Worm (Caenorhabditis elegans): ENCODE data around the gene W03C9.1.

The W03C9.1 gene

DNA sequence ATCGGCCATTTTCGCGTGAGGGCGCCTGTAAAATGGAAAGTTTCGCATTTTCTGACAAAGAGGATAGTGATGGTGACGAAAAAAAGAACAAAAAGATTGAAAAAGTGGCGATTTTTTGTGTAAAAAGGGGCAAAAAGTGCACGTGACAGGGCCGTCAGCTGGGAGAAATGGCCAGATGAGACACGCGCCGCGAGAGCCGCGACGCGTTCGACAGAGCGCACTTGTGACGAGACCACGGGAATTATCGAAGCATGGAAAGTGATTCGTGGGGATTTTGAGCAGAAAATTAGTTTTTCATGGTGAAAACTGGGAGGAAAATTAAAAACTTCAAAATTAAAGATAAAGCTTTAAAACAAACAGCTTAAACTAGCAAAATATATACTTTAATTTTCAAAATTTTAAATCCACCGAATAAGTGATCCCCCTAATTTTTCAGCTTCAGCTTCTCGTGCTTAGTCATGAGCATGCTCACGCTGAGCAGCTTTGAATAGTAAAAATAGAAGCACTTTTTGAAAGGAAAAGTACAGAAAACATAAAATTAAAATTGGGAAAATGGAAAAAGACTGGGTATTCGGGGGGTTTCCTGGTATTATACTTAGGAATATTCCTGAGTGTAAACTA is 5.7 kb upstream of the W03C9.1 start, which contains the start of gene W03C9.5 (continued):
- 0 out of 2 replicates have a peak, but pooled peaks have one; percentile 46 for TF ChIP-seq hsf-1 (GFP tag; IDR thresholded peaks at IDR 0.05)
- peak; percentile 18 for TF ChIP-seq unc-62 (GFP tag; optimal IDR thresholded peaks at IDR 0.05)
- peak; percentile 79 for TF ChIP-seq nhr-90 (tag; optimal IDR thresholded peaks at IDR 0.05)
- peak; percentile 10 for TF ChIP-seq gei-17 (GFP tag; optimal IDR thresholded peaks at IDR 0.05)
- no peak for TF ChIP-seq ceh-58 (GFP tag; IDR thresholded peaks at IDR 0.05)
- peak; percentile 86 for TF ChIP-seq let-526 (GFP tag; IDR thresholded peaks at IDR 0.05)
- no peak for TF ChIP-seq snpc-1.1 (tag; optimal IDR thresholded peaks at IDR 0.05; ENCODE audit: insufficient read depth)
- peak; percentile 72 for TF ChIP-seq lsl-1 (GFP tag; optimal IDR thresholded peaks at IDR 0.05)
- TF ChIP-seq B0336.3 (GFP tag; IDR thresholded peaks at IDR 0.05): peak; percentile 51; the same call in 1 of the 2 replicates
- peak; percentile 76 for TF ChIP-seq tlf-1 (GFP tag; optimal IDR thresholded peaks at IDR 0.05)
- peak; percentile 60; the same call in 1 of the 2 replicates for TF ChIP-seq C17E4.6 (GFP tag; IDR thresholded peaks at IDR 0.05)
- no peak for TF ChIP-seq hmg-20 (GFP tag; IDR thresholded peaks at IDR 0.05)
- TF ChIP-seq ztf-3 (GFP tag; optimal IDR thresholded peaks at IDR 0.05): peak; percentile 39
- no peak for TF ChIP-seq F10E7.11 (tag; optimal IDR thresholded peaks at IDR 0.05)
- peak; percentile 80 for TF ChIP-seq ceh-91 (GFP tag; IDR thresholded peaks at IDR 0.05)
- TF ChIP-seq ceh-40 (GFP tag; IDR thresholded peaks at IDR 0.05): no peak
- peak; percentile 96 for TF ChIP-seq ceh-27 (GFP tag; optimal IDR thresholded peaks at IDR 0.05)
- peak; percentile 76 for TF ChIP-seq egrh-3 (GFP tag; IDR thresholded peaks at IDR 0.05)
- TF ChIP-seq ztf-28 (GFP tag; IDR thresholded peaks at IDR 0.05): peak; percentile 93
- no peak for TF ChIP-seq mes-4 (tag; optimal IDR thresholded peaks at IDR 0.05)
- TF ChIP-seq sea-2 (GFP tag; IDR thresholded peaks at IDR 0.05): no peak
- peak; percentile 73 for TF ChIP-seq tbp1 (GFP tag; optimal IDR thresholded peaks at IDR 0.05)
- peak; percentile 93 for TF ChIP-seq Y67H2A.10 (GFP tag; conservative IDR thresholded peaks at IDR 0.05)
- TF ChIP-seq ztf-18 (tag; optimal IDR thresholded peaks at IDR 0.05): peak; percentile 54
- TF ChIP-seq ceh-100 (GFP tag; IDR thresholded peaks at IDR 0.05): peak; percentile 99
- TF ChIP-seq B0261.1 (tag; optimal IDR thresholded peaks at IDR 0.05): peak; percentile 31
- TF ChIP-seq ama-1 (optimal IDR thresholded peaks at IDR 0.05): no peak
- no peak for TF ChIP-seq ama-1 (GFP tag; optimal IDR thresholded peaks at IDR 0.05)
- TF ChIP-seq madf-3 (GFP tag; IDR thresholded peaks at IDR 0.05): peak; percentile 100
- peak; percentile 72 for TF ChIP-seq nfyb-1 (GFP tag; IDR thresholded peaks at IDR 0.05)
- peak; percentile 91 for TF ChIP-seq lir-1 (GFP tag; conservative IDR thresholded peaks at IDR 0.05)
- TF ChIP-seq ztf-26 (tag; optimal IDR thresholded peaks at IDR 0.05): peak; percentile 94
- TF ChIP-seq ccch-3 (GFP tag; optimal IDR thresholded peaks at IDR 0.05): no peak
- peak; percentile 73 for TF ChIP-seq F33H1.4 (GFP tag; IDR thresholded peaks at IDR 0.05)
- no peak for TF ChIP-seq hrde-1 (tag; optimal IDR thresholded peaks at IDR 0.05; ENCODE audit: borderline replicate concordance)
- TF ChIP-seq sptf-2 (GFP tag; optimal IDR thresholded peaks at IDR 0.05): no peak
- TF ChIP-seq attf-3 (GFP tag; conservative IDR thresholded peaks at IDR 0.05): peak; percentile 81
- TF ChIP-seq nhr-27 (tag; optimal IDR thresholded peaks at IDR 0.05): no peak
- no peak for TF ChIP-seq nhr-120 (GFP tag; IDR thresholded peaks at IDR 0.05)
- peak; percentile 82; the same call in 1 of the 2 replicates for TF ChIP-seq ztf-25 (GFP tag; IDR thresholded peaks at IDR 0.05)
- TF ChIP-seq ets-4 (GFP tag; optimal IDR thresholded peaks at IDR 0.05): no peak
- no peak for TF ChIP-seq F37B4.10 (GFP tag; IDR thresholded peaks at IDR 0.05)
- TF ChIP-seq Y79H2A.3 (GFP tag; conservative IDR thresholded peaks at IDR 0.05): peak; percentile 14; the same call in 1 of the 2 replicates
- TF ChIP-seq die-1 (tag; optimal IDR thresholded peaks at IDR 0.05): peak; percentile 38
- TF ChIP-seq mcd-1 (GFP tag; IDR thresholded peaks at IDR 0.05): peak; percentile 98
- TF ChIP-seq lag-1 (GFP tag; IDR thresholded peaks at IDR 0.05): no peak
- peak; percentile 93 for TF ChIP-seq dox-1 (GFP tag; IDR thresholded peaks at IDR 0.05)
- TF ChIP-seq bed-2 (GFP tag; IDR thresholded peaks at IDR 0.05): peak; percentile 54; the same call in 1 of the 2 replicates

Data from whole organism, young adult.